Fruit fly (Drosophila melanogaster): ENCODE results near the gene AGO3.
"Not testable (repeated sequence)": the region's sequence is repeated elsewhere in the genome, so short reads cannot be mapped to it uniquely, and the experiment has no call there.

The AGO3 gene

DNA sequence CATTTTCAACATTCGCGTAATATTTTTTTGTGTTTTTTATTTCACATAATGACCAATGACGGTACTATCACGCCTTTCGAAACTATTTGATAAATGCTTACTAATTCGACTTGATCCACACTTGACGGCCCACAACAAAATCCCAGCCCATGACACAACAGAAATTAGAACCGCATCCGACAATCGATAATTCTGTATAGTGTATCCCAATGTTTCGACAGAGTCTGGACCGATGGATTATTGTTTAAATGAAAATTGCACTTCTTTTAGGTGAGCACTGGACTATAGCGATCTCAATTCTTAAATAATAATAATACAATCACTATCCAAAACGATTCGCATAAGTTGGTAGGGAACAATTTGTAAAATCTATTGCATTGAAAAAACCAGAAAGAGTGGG lies 131.8 kb downstream of the AGO3 start:
- no peak for TF ChIP-seq CG10348 (GFP tag; IDR thresholded peaks at IDR 0.05)
- TF ChIP-seq Pif1A (GFP tag; optimal IDR thresholded peaks at IDR 0.05) = no peak
- TF ChIP-seq Ets98B (GFP tag; IDR thresholded peaks at IDR 0.05) = no peak
- TF ChIP-seq gl (tag; optimal IDR thresholded peaks at IDR 0.05) = no peak
- no peak for TF ChIP-seq CG12605 (GFP tag; IDR thresholded peaks at IDR 0.05)
- no peak for TF ChIP-seq CG14655 (GFP tag; optimal IDR thresholded peaks at IDR 0.05)

DNA sequence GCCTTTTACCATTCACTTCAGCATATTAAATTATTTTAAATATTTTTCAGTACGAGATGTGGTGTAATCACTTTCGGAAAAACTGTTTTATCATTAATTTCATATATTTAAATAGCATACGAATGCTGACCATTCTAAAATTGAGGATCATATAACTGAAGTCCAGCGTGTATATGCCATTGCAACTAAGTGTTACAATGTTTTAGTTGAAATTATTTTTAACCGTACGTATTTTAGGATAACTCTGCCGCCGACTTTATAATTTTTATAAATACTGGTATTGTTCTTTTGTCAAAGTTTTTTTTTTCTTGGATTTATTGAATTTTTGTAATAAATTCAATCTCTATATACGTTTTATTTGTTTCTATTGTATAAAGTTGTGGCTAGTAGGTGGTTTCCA lies 135.4 kb downstream of the AGO3 start:
- no peak for TF ChIP-seq Pif1B (GFP tag; optimal IDR thresholded peaks at IDR 0.05)
- TF ChIP-seq Ets98B (GFP tag; IDR thresholded peaks at IDR 0.05) = no peak
- no peak for TF ChIP-seq EcR (GFP tag; optimal IDR thresholded peaks at IDR 0.05)
- TF ChIP-seq CG17806 (tag; optimal IDR thresholded peaks at IDR 0.05) = no peak
- TF ChIP-seq D1 (tag; optimal IDR thresholded peaks at IDR 0.05) = no peak
- TF ChIP-seq CG14655 (GFP tag; optimal IDR thresholded peaks at IDR 0.05) = no peak
- no peak for TF ChIP-seq CG13204 (GFP tag; optimal IDR thresholded peaks at IDR 0.05)
- no peak for TF ChIP-seq CG8159 (tag; optimal IDR thresholded peaks at IDR 0.05)

DNA sequence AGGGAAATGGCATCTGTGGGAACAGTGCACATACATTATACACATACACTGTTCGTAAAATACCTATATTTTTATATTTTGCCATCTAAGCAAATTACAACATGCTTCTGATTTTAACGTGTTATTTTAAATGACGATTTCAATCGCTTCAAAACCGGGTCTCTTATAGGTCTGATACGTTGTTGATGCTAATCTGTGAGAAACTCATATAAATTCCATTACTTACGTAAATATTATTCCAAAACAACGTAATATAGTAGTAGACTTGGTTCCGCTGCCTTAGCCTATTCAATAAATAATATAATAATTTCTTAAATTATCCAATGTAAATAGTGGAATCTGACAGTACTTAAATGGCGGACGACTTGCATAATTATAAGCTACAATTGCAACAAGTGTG lies 160.4 kb downstream of the AGO3 start, which contains the start of gene Spf30:
Gene Spf30 (plus strand): TSS at position 252 of the 400 bp plus-strand sequence.
- TF ChIP-seq CG34367 (tag; optimal IDR thresholded peaks at IDR 0.05) (peak; percentile 12), CG14655 (GFP tag; optimal IDR thresholded peaks at IDR 0.05) (peak; percentile 22), CG12605 (GFP tag; IDR thresholded peaks at IDR 0.05) (no peak), D1 (tag; optimal IDR thresholded peaks at IDR 0.05) (peak; percentile 10), fd96Ca (GFP tag; IDR thresholded peaks at IDR 0.05) (no peak), CG10348 (GFP tag; IDR thresholded peaks at IDR 0.05) (no peak)

DNA sequence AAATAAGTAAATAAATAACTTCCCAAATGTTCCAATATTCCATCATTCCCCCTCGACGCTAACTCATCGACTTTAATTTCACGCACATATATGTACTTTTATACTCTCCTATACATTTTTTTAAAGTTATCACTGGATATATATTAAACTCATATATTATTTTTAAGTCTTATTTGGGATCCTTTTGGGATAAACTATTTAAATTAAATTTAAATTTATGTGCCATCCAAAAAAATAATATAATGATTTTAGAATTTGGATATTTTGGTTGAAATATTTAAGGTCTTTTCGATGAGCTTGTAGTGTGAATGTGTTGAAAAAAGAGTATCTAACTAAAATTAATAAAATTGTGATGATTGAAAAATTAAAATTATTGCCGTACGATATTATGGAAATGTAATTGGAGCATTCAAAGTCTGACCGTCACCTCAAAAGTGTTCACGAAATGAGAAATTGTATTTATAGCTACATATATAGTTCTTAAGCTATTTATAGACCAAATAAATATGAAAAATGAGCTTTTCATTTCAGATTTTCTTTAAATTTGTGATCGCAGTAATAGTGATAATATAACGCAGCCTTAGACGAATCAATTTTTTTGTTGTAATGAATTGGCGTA lies 172.0 kb downstream of the AGO3 start, which contains the start of gene CG40298:
Gene CG40298 (plus strand): TSS at position 569 of the 619 bp plus-strand sequence.
- no peak for TF ChIP-seq fd96Ca (GFP tag; IDR thresholded peaks at IDR 0.05)
- TF ChIP-seq CG12605 (GFP tag; IDR thresholded peaks at IDR 0.05) = no peak
- no peak for TF ChIP-seq CG13204 (GFP tag; optimal IDR thresholded peaks at IDR 0.05)
- TF ChIP-seq Snoo (tag; optimal IDR thresholded peaks at IDR 0.05) = no peak
- no peak for TF ChIP-seq CG8301 (tag; optimal IDR thresholded peaks at IDR 0.05)
- TF ChIP-seq Pif1B (GFP tag; optimal IDR thresholded peaks at IDR 0.05) = no peak
- no peak for TF ChIP-seq Ets98B (GFP tag; IDR thresholded peaks at IDR 0.05)
- TF ChIP-seq CG10348 (GFP tag; IDR thresholded peaks at IDR 0.05) = no peak
- no peak for TF ChIP-seq EcR (GFP tag; optimal IDR thresholded peaks at IDR 0.05)
- no peak for TF ChIP-seq CG4496 (GFP tag; IDR thresholded peaks at IDR 0.05)
- no peak for TF ChIP-seq CG17806 (tag; optimal IDR thresholded peaks at IDR 0.05)
- TF ChIP-seq CG8159 (tag; optimal IDR thresholded peaks at IDR 0.05) = no peak

DNA sequence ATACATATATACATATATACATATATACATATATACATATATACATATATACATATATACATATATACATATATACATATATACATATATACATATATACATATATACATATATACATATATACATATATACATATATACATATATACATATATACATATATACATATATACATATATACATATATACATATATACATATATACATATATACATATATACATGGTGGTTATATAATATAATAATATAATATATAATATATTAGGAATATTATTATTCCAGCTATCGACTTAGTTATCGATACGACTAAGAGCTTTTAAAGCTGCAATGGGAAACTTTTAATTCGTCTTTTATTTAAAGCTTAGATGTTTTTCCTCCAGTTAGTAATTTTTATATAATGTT lies 183.3 kb downstream of the AGO3 start, which contains the start of gene CG17698:
Gene CG17698 (plus strand): TSS at position 301 of the 400 bp plus-strand sequence.
- TF ChIP-seq CG4496 (GFP tag; IDR thresholded peaks at IDR 0.05); Ets98B (GFP tag; IDR thresholded peaks at IDR 0.05); CG9948 (tag; optimal IDR thresholded peaks at IDR 0.05): not testable (repeated sequence)

DNA sequence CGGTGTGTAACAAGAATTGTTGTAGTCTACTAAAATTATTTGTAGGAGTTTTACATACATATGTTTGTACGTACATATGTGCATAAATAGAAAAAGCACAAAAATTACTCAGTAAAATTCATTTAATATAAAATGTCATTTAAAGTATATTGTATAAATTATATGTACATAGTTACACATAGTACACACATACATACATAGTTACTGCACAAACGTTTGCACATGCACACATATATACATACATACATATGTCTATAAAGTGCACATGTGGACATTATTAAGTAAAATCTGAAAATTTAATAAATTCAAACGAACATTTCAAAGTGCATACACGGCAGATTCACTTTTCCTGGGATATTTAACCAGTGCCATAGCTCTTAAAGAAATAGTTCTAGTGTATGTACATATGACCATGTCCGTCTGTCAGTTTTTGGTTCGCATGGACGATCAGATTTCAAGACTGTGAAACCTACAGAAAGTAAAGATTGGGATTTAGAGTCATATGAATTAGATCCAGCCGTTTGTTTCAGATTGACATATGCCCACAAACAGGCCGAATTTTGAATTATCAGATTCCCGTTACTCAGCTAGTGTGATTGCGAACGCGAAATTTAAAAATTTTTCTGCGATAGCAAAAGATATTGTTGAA lies 183.9 kb downstream of the AGO3 start:
- TF ChIP-seq CG4496 (GFP tag; IDR thresholded peaks at IDR 0.05) (no peak), fd96Ca (GFP tag; IDR thresholded peaks at IDR 0.05) (no peak), CG9948 (tag; optimal IDR thresholded peaks at IDR 0.05) (no peak), CG17806 (tag; optimal IDR thresholded peaks at IDR 0.05) (no peak), CG8301 (tag; optimal IDR thresholded peaks at IDR 0.05) (no peak), Pif1B (GFP tag; optimal IDR thresholded peaks at IDR 0.05) (no peak), CG15710 (tag; optimal IDR thresholded peaks at IDR 0.05) (no peak), CG8159 (tag; optimal IDR thresholded peaks at IDR 0.05) (no peak), Ets98B (GFP tag; IDR thresholded peaks at IDR 0.05) (no peak), rn (GFP tag; IDR thresholded peaks at IDR 0.05) (no peak)

All from whole organism, pupa.